Fruit fly (Drosophila melanogaster) whole organism, embryonic: Measurements from ENCODE around the gene Zpr1.

Experiments
- CG10543 ChIP-seq: fragments of 200-800 bp; sonication (Bioruptor generic); optimal IDR thresholded peaks from 3 replicates; lab custom pipeline; 2017; ENCODE audit warnings: missing biosample characterization, mild to moderate bottlenecking, missing genetic modification characterization, moderate library complexity
- CG1233 ChIP-seq: fragments of 200-800 bp; sonication (Bioruptor generic); optimal IDR thresholded peaks from 4 replicates; lab custom pipeline; 2018; ENCODE audit warnings: missing biosample characterization, mild to moderate bottlenecking, missing genetic modification characterization
- CG15479 ChIP-seq: fragments of 200-800 bp; sonication (Bioruptor generic); optimal IDR thresholded peaks from 3 replicates; lab custom pipeline; 2019; ENCODE audit warnings: missing biosample characterization, mild to moderate bottlenecking, missing genetic modification characterization, moderate library complexity
- CG16863 ChIP-seq: fragments of 200-800 bp; sonication (Bioruptor generic); optimal IDR thresholded peaks from 3 replicates; lab custom pipeline; 2016; ENCODE audit warnings: missing biosample characterization, missing genetic modification characterization
- CG17186 ChIP-seq: fragments of 200-800 bp; sonication (Bioruptor generic); optimal IDR thresholded peaks from 3 replicates; lab custom pipeline; 2017; ENCODE audit warnings: missing biosample characterization, missing genetic modification reagents, missing genetic modification characterization
- CG18262 ChIP-seq: fragments of 200-800 bp; optimal IDR thresholded peaks from 3 replicates; lab custom pipeline; 2019; ENCODE audit warnings: missing biosample characterization, mild to moderate bottlenecking, missing genetic modification characterization, moderate library complexity
- CG2116 ChIP-seq: fragments of 200-800 bp; sonication (Bioruptor generic); optimal IDR thresholded peaks from 3 replicates; lab custom pipeline; 2018; ENCODE audit warnings: missing biosample characterization, mild to moderate bottlenecking, missing genetic modification characterization
- CG2129 ChIP-seq: fragments of 200-800 bp; sonication (Bioruptor generic); IDR thresholded peaks from 2 replicates; pipeline ENCODE4 v1.3.6; 2022; ENCODE audit warnings: missing biosample characterization, missing genetic modification characterization; ENCODE audit not compliant: partially characterized antibody
- CG31365 ChIP-seq: fragments of 200-800 bp; sonication (Bioruptor generic); optimal IDR thresholded peaks from 2 replicates; lab custom pipeline; 2018; ENCODE audit warnings: missing biosample characterization, mild to moderate bottlenecking, missing genetic modification characterization
- CG34422 ChIP-seq: fragments of 200-800 bp; sonication (Bioruptor generic); IDR thresholded peaks from 3 replicates; pipeline ENCODE4 v1.3.6; 2022; ENCODE audit warnings: missing biosample characterization, missing genetic modification characterization
- CG4730 ChIP-seq: fragments of 200-800 bp; sonication (Bioruptor generic); IDR thresholded peaks from 2 replicates; pipeline ENCODE4 v1.3.6; 2022; ENCODE audit warnings: missing biosample characterization, missing genetic modification characterization
- CG6765 ChIP-seq: fragments of 200-800 bp; sonication (Bioruptor generic); optimal IDR thresholded peaks from 3 replicates; lab custom pipeline; 2017; ENCODE audit warnings: missing biosample characterization, mild to moderate bottlenecking, missing genetic modification characterization
- CG8924 ChIP-seq: fragments of 200-800 bp; optimal IDR thresholded peaks from 3 replicates; lab custom pipeline; 2019; ENCODE audit warnings: missing biosample characterization, mild to moderate bottlenecking, missing genetic modification characterization, moderate library complexity
- CG9437 ChIP-seq: fragments of 200-800 bp; sonication (Bioruptor generic); optimal IDR thresholded peaks from 2 replicates; lab custom pipeline; 2018; ENCODE audit warnings: missing biosample characterization, mild to moderate bottlenecking, missing genetic modification characterization
- CG9727 ChIP-seq: fragments of 200-800 bp; sonication (Bioruptor generic); optimal IDR thresholded peaks from 3 replicates; lab custom pipeline; 2017; ENCODE audit warnings: missing biosample characterization, mild to moderate bottlenecking, missing genetic modification characterization
- E2f2 ChIP-seq: fragments of 200-800 bp; sonication (Bioruptor generic); IDR thresholded peaks from 2 replicates; pipeline ENCODE4 v1.3.6; 2022; ENCODE audit warnings: missing biosample characterization, missing genetic modification characterization
- Eip74EF ChIP-seq, 2 experiments: fragments of 200-800 bp in 1 of 2; fragments of >200 bp in 1 of 2; sonication (Bioruptor generic) in 1 of 2; optimal IDR thresholded peaks; 2 replicates each; lab custom pipeline; 2017 to 2019; ENCODE audit warnings: missing biosample characterization in 2 of 2, missing genetic modification characterization in 2 of 2, mild to moderate bottlenecking in 1 of 2, moderate library complexity in 1 of 2
- Elba2 ChIP-seq: fragments of 200-800 bp; sonication (Bioruptor generic); optimal IDR thresholded peaks from 3 replicates; lab custom pipeline; 2016; ENCODE audit warnings: missing biosample characterization, missing genetic modification characterization
- Ets97D ChIP-seq: fragments of 200-800 bp; sonication (Bioruptor generic); optimal IDR thresholded peaks from 3 replicates; lab custom pipeline; 2016; ENCODE audit warnings: missing biosample characterization, missing genetic modification characterization
- Med ChIP-seq: fragments of 200-800 bp; sonication (Bioruptor generic); peaks from one replicate; lab custom pipeline; 2016; ENCODE audit warnings: missing biosample characterization, missing genetic modification characterization, mild to moderate bottlenecking, inconsistent platforms, moderate library complexity
- PHDP ChIP-seq: fragments of 200-800 bp; sonication (Bioruptor generic); optimal IDR thresholded peaks from 3 replicates; lab custom pipeline; 2018; ENCODE audit warnings: missing biosample characterization, mild to moderate bottlenecking, missing genetic modification characterization, moderate library complexity
- Sry-β ChIP-seq: fragments of 200-800 bp; sonication (Bioruptor generic); optimal IDR thresholded peaks from 2 replicates; lab custom pipeline; 2018; ENCODE audit warnings: missing biosample characterization, mild to moderate bottlenecking, missing genetic modification characterization, moderate library complexity
- Trl ChIP-seq, 3 experiments: fragments of >200 bp in 2 of 3; fragments of 200-800 bp in 1 of 3; sonication (Bioruptor generic) in 1 of 3; optimal IDR thresholded peaks; 2 replicates in 1 of 3; 3 replicates in 2 of 3; lab custom pipeline; 2016 to 2017; ENCODE audit warnings: missing biosample characterization in 1 of 3, missing genetic modification characterization in 1 of 3
- YL-1 ChIP-seq: fragments of 200-800 bp; sonication (Bioruptor generic); optimal IDR thresholded peaks from 3 replicates; lab custom pipeline; 2017; ENCODE audit warnings: missing biosample characterization, mild to moderate bottlenecking, missing genetic modification characterization
- cg ChIP-seq: fragments of 200-800 bp; sonication (Bioruptor generic); optimal IDR thresholded peaks from 3 replicates; lab custom pipeline; 2019; ENCODE audit warnings: missing biosample characterization, mild to moderate bottlenecking, missing genetic modification characterization, moderate library complexity
- chinmo ChIP-seq: fragments of 200-800 bp; sonication (Bioruptor generic); IDR thresholded peaks from 4 replicates; pipeline ENCODE4 v1.3.6; 2022; ENCODE audit warnings: missing biosample characterization, missing genetic modification characterization; ENCODE audit not compliant: partially characterized antibody
- crol ChIP-seq: fragments of 200-800 bp; sonication (Bioruptor generic); IDR thresholded peaks from 2 replicates; pipeline ENCODE4 v1.3.6; 2022; ENCODE audit warnings: missing biosample characterization, missing genetic modification characterization
- cwo ChIP-seq: fragments of 200-800 bp; sonication (Bioruptor generic); optimal IDR thresholded peaks from 3 replicates; lab custom pipeline; 2017; ENCODE audit warnings: missing biosample characterization, missing genetic modification characterization, mild to moderate bottlenecking, moderate library complexity, missing genetic modification reagents
- ewg ChIP-seq: fragments of 200-800 bp; sonication (Bioruptor generic); optimal IDR thresholded peaks from 3 replicates; lab custom pipeline; 2017; ENCODE audit warnings: mild to moderate bottlenecking, missing biosample characterization, missing genetic modification reagents, missing genetic modification characterization
- fu2 ChIP-seq: fragments of 200-800 bp; sonication (Bioruptor generic); optimal IDR thresholded peaks from 2 replicates; lab custom pipeline; 2016; ENCODE audit warnings: missing biosample characterization, missing genetic modification characterization
- grn ChIP-seq: fragments of 200-800 bp; sonication (Bioruptor generic); optimal IDR thresholded peaks from 3 replicates; lab custom pipeline; 2017; ENCODE audit warnings: missing biosample characterization, missing genetic modification characterization
- insv ChIP-seq, 2 experiments: fragments of 200-800 bp; sonication (Bioruptor generic); optimal IDR thresholded peaks; 3 replicates each; lab custom pipeline; 2016 to 2018; ENCODE audit warnings: missing biosample characterization in 2 of 2, missing genetic modification characterization in 2 of 2
- knrl ChIP-seq: fragments of 200-800 bp; sonication (Bioruptor generic); IDR thresholded peaks from 3 replicates; pipeline ENCODE4 v1.3.6; 2022; ENCODE audit warnings: missing biosample characterization, missing genetic modification characterization; ENCODE audit not compliant: partially characterized antibody
- lbe ChIP-seq: fragments of 200-800 bp; sonication (Bioruptor generic); optimal IDR thresholded peaks from 2 replicates; lab custom pipeline; 2016; ENCODE audit warnings: missing biosample characterization, mild to moderate bottlenecking, missing genetic modification characterization
- nerfin-1 ChIP-seq: fragments of 200-800 bp; sonication (Bioruptor generic); optimal IDR thresholded peaks from 3 replicates; lab custom pipeline; 2019; ENCODE audit warnings: missing biosample characterization, mild to moderate bottlenecking, missing genetic modification characterization, moderate library complexity
- nom ChIP-seq: fragments of 200-800 bp; sonication (Bioruptor generic); optimal IDR thresholded peaks from 2 replicates; lab custom pipeline; 2017; ENCODE audit warnings: missing biosample characterization, missing genetic modification characterization, mild to moderate bottlenecking, moderate library complexity, missing genetic modification reagents
- odd ChIP-seq: fragments of 200-800 bp; sonication (Bioruptor generic); optimal IDR thresholded peaks from 2 replicates; lab custom pipeline; 2017; ENCODE audit warnings: missing biosample characterization, mild to moderate bottlenecking, missing genetic modification characterization
- otp ChIP-seq: fragments of 200-800 bp; sonication (Bioruptor generic); IDR thresholded peaks from 3 replicates; pipeline ENCODE4, ENCODE4 v1.3.6; 2022; ENCODE audit warnings: missing biosample characterization, missing genetic modification characterization
- pum ChIP-seq: fragments of 200-800 bp; sonication (Bioruptor generic); optimal IDR thresholded peaks from 2 replicates; lab custom pipeline; 2016; ENCODE audit warnings: missing biosample characterization, missing genetic modification characterization
- row ChIP-seq: fragments of 200-800 bp; sonication (Bioruptor generic); IDR thresholded peaks from 3 replicates; pipeline ENCODE4 v1.3.6; 2022; ENCODE audit warnings: missing biosample characterization, missing genetic modification characterization
- twi ChIP-seq: fragments of 200-800 bp; optimal IDR thresholded peaks from 2 replicates; lab custom pipeline; 2019; ENCODE audit warnings: missing biosample characterization, mild to moderate bottlenecking, missing genetic modification characterization, moderate library complexity
- z ChIP-seq: fragments of 200-800 bp; sonication (Bioruptor generic); IDR thresholded peaks from 3 replicates; pipeline ENCODE4 v1.3.6; 2022; ENCODE audit warnings: missing biosample characterization, missing genetic modification characterization
- zfh1 ChIP-seq: fragments of 200-800 bp; sonication (Bioruptor generic); IDR thresholded peaks from 3 replicates; pipeline ENCODE4 v1.3.6; 2022; ENCODE audit warnings: missing biosample characterization, missing genetic modification characterization

The Zpr1 gene

dm6 chrX:9164510-9165506 is 2.9 kb upstream of the Zpr1 start:
- TF ChIP-seq CG4730 (GFP tag; lab: Robert Waterston, UW) (no peak), CG17186 (GFP tag; lab: Kevin White, UChicago) (peak; percentile 7), CG6765 (GFP tag; lab: Kevin White, UChicago) (peak; percentile 14), CG15479 (GFP tag; lab: Kevin White, UChicago) (peak; percentile 18), row (GFP tag; lab: Robert Waterston, UW) (peak; percentile 50), CG31365 (no peak), crol (0 out of 2 replicates have a peak, but pooled peaks have one; percentile 10), Elba2 (GFP tag; lab: Kevin White, UChicago) (peak; percentile 78), CG1233 (GFP tag; lab: Kevin White, UChicago) (no peak), Ets97D (GFP tag; lab: Kevin White, UChicago) (no peak), CG9727 (GFP tag; lab: Kevin White, UChicago) (peak; percentile 6), Sry-β (GFP tag; lab: Kevin White, UChicago) (peak; percentile 90), nerfin-1 (tag; lab: Kevin White, UChicago) (peak; percentile 86), E2f2 (GFP tag; lab: Robert Waterston, UW) (no peak), chinmo (GFP tag; lab: Robert Waterston, UW) (no peak), Med (GFP tag; lab: Kevin White, UChicago) (peak; percentile 28), ewg (GFP tag; lab: Kevin White, UChicago) (peak; percentile 74), zfh1 (GFP tag; lab: Robert Waterston, UW) (0 out of 3 replicates have a peak, but pooled peaks have one; percentile 11), CG9437 (peak; percentile 91), insv (GFP tag; optimal IDR thresholded peaks at IDR 0.05; lab: Kevin White, UChicago) (peak in 1 of 2 experiments; percentile 90), CG2116 (peak; percentile 17), CG2129 (GFP tag; lab: Robert Waterston, UW) (no peak), cg (peak; percentile 9)

dm6 chrX:9163645-9164509 is 2.0 kb upstream of the Zpr1 start:
- peak; percentile 52 for TF ChIP-seq lbe (GFP tag; lab: Kevin White, UChicago)
- TF ChIP-seq CG15479 (GFP tag; lab: Kevin White, UChicago): peak; percentile 9
- no peak for TF ChIP-seq YL-1 (GFP tag; lab: Kevin White, UChicago)
- TF ChIP-seq CG10543: peak; percentile 13
- peak; percentile 80 for TF ChIP-seq crol
- peak; percentile 38; the same call in 1 of the 3 replicates for TF ChIP-seq CG34422 (GFP tag; lab: Robert Waterston, UW)
- peak in 1 of 2 experiments; percentile 43 for TF ChIP-seq Eip74EF (GFP tag; optimal IDR thresholded peaks at IDR 0.05; lab: Kevin White, UChicago)
- TF ChIP-seq twi (tag; lab: Kevin White, UChicago): peak; percentile 20
- 0 out of 3 replicates have a peak, but pooled peaks have one; percentile 27 for TF ChIP-seq knrl
- peak; percentile 90 for TF ChIP-seq z
- TF ChIP-seq grn (GFP tag; lab: Kevin White, UChicago): peak; percentile 72
- peak; percentile 48 for TF ChIP-seq nom
- peak; percentile 84; the same call in 3 of the 4 replicates for TF ChIP-seq chinmo (GFP tag; lab: Robert Waterston, UW)
- TF ChIP-seq Trl (optimal IDR thresholded peaks at IDR 0.05; lab: Kevin White, UChicago): peak; percentile 70 to 90
- TF ChIP-seq Trl (GFP tag; optimal IDR thresholded peaks at IDR 0.05; lab: Kevin White, UChicago): peak; percentile 30
- TF ChIP-seq CG18262 (tag; lab: Kevin White, UChicago): peak; percentile 12
- TF ChIP-seq odd (GFP tag; lab: Kevin White, UChicago): peak; percentile 25
- TF ChIP-seq otp (GFP tag; lab: Robert Waterston, UW): no peak
- peak; percentile 18 for TF ChIP-seq cwo (GFP tag; lab: Kevin White, UChicago)
- no peak for TF ChIP-seq CG16863 (GFP tag; lab: Kevin White, UChicago)
- TF ChIP-seq pum (GFP tag; lab: Kevin White, UChicago): no peak
- TF ChIP-seq fu2: no peak
- TF ChIP-seq PHDP (tag; lab: Kevin White, UChicago): no peak
- peak; percentile 2 for TF ChIP-seq CG8924 (tag; lab: Kevin White, UChicago)
